Fruit fly (Drosophila melanogaster): Measurements from ENCODE around the gene CG12729.

CG12729 gene

dm6 chrX:5883394-5883793 lies 38.3 kb downstream of the CG12729 start (continued):
- TF ChIP-seq Bteb2 (GFP tag; optimal IDR thresholded peaks at IDR 0.05) (no peak), sna (GFP tag; IDR thresholded peaks at IDR 0.05; ENCODE audit: partially characterized antibody) (no peak), CG10543 (GFP tag; optimal IDR thresholded peaks at IDR 0.05) (no peak), Xbp1 (GFP tag; optimal IDR thresholded peaks at IDR 0.05) (peak; percentile 66), Dfd (GFP tag; optimal IDR thresholded peaks at IDR 0.05) (no peak), CG2120 (GFP tag; optimal IDR thresholded peaks at IDR 0.05) (peak; percentile 50), ci (GFP tag; IDR thresholded peaks at IDR 0.05) (no peak), CG33213 (GFP tag; optimal IDR thresholded peaks at IDR 0.05) (peak; percentile 47), p53 (GFP tag; optimal IDR thresholded peaks at IDR 0.05) (peak; percentile 17), wor (GFP tag; IDR thresholded peaks at IDR 0.05) (no peak), Hmx (GFP tag; optimal IDR thresholded peaks at IDR 0.05) (no peak), sqz (GFP tag; optimal IDR thresholded peaks at IDR 0.05) (no peak), row (GFP tag; IDR thresholded peaks at IDR 0.05) (no peak), psq (GFP tag; optimal IDR thresholded peaks at IDR 0.05) (no peak), Ravus (GFP tag; IDR thresholded peaks at IDR 0.05) (no peak), Camta (GFP tag; optimal IDR thresholded peaks at IDR 0.05) (peak; percentile 15), CG31224 (GFP tag; IDR thresholded peaks at IDR 0.05) (no peak), eyg (GFP tag; optimal IDR thresholded peaks at IDR 0.05) (no peak), CG6813 (GFP tag; optimal IDR thresholded peaks at IDR 0.05) (no peak), aop (GFP tag; IDR thresholded peaks at IDR 0.05) (no peak), schlank (tag; optimal IDR thresholded peaks at IDR 0.05) (no peak), da (GFP tag; optimal IDR thresholded peaks at IDR 0.05) (peak; percentile 17), GATAe (GFP tag; conservative IDR thresholded peaks at IDR 0.05) (no peak), cg (GFP tag; optimal IDR thresholded peaks at IDR 0.05) (no peak), CG4854 (GFP tag; optimal IDR thresholded peaks at IDR 0.05) (peak; percentile 13), knrl (GFP tag; IDR thresholded peaks at IDR 0.05; ENCODE audit: partially characterized antibody) (no peak; the same call in 2 of the 3 replicates), CG4820 (GFP tag; optimal IDR thresholded peaks at IDR 0.05) (peak; percentile 19), Dek (tag; optimal IDR thresholded peaks at IDR 0.05) (no peak), BtbVII (GFP tag; optimal IDR thresholded peaks at IDR 0.05) (no peak), Chrac-16 (GFP tag; optimal IDR thresholded peaks at IDR 0.05) (peak; percentile 60), sr (GFP tag; IDR thresholded peaks at IDR 0.05) (no peak), ssp (GFP tag; IDR thresholded peaks at IDR 0.05) (0 out of 2 replicates have a peak, but pooled peaks have one; percentile 28), unc-4 (GFP tag; IDR thresholded peaks at IDR 0.05; ENCODE audit: partially characterized antibody) (no peak), tap (tag; optimal IDR thresholded peaks at IDR 0.05) (no peak), gfzf (GFP tag; optimal IDR thresholded peaks at IDR 0.05) (peak; percentile 23), CG17328 (GFP tag; IDR thresholded peaks at IDR 0.05) (peak; percentile 26; the same call in 1 of the 2 replicates), pb (GFP tag; optimal IDR thresholded peaks at IDR 0.05) (peak; percentile 13), pum (GFP tag; optimal IDR thresholded peaks at IDR 0.05) (peak; percentile 31), dan (GFP tag; IDR thresholded peaks at IDR 0.05) (no peak), CG12942 (GFP tag; optimal IDR thresholded peaks at IDR 0.05) (no peak), CG31388 (GFP tag; optimal IDR thresholded peaks at IDR 0.05) (no peak), grn (GFP tag; optimal IDR thresholded peaks at IDR 0.05) (peak; percentile 36), CG11696 (GFP tag; IDR thresholded peaks at IDR 0.05) (no peak), CG10959 (GFP tag; IDR thresholded peaks at IDR 0.05) (no peak), crol (GFP tag; IDR thresholded peaks at IDR 0.05) (no peak), CG33557 (GFP tag; optimal IDR thresholded peaks at IDR 0.05) (no peak), tgo (GFP tag; IDR thresholded peaks at IDR 0.05) (no peak), HmgZ (tag; optimal IDR thresholded peaks at IDR 0.05) (peak; percentile 62), nau (GFP tag; optimal IDR thresholded peaks at IDR 0.05) (no peak), CG15269 (tag; optimal IDR thresholded peaks at IDR 0.05) (no peak), CG14710 (tag; optimal IDR thresholded peaks at IDR 0.05) (peak; percentile 34), ase (GFP tag; IDR thresholded peaks at IDR 0.05) (no peak)
